Worm (Caenorhabditis elegans): Measurements from ENCODE around the gene hlh-28.

DNA sequence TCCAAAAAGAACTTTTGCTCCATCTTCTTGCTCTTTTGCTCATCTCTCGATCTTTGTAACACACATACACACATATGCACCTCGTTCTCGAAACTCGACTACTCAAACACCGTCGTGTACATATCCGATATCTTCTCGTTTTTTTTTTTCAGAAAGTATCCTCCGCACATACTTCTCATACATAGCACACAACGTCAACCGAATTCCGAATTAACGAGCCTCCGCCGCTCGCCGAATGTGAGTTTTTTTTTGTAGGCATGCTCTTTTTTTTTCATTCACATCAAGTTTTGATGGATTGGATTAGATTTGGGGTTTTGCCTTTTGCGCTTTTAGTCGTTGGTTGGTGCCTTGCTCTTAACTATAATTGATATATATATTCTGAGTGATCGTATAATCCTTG lies 32.6 kb upstream of the hlh-28 start:
- TF ChIP-seq snpc-4 (tag; optimal IDR thresholded peaks at IDR 0.05) = no peak
- TF ChIP-seq mab-5 (tag; optimal IDR thresholded peaks at IDR 0.05) = no peak
